Worm (Caenorhabditis elegans): ENCODE data around the gene K05F1.10.

Gene K05F1.10

ce11 chrII:5797348-5797977 is 7.8 kb downstream of the K05F1.10 start, which contains the start of the genes msp-63 and msp-142:
msp-63 (minus strand) TSS chrII:5797448.
msp-142 (plus strand) TSS chrII:5797927.
- no peak for TF ChIP-seq ceh-13 (GFP tag; optimal IDR thresholded peaks at IDR 0.05)
- no peak for TF ChIP-seq pes-1 (GFP tag; IDR thresholded peaks at IDR 0.05)
- TF ChIP-seq B0310.2 (tag; optimal IDR thresholded peaks at IDR 0.05), result no peak
- no peak for TF ChIP-seq aly-1 (tag; optimal IDR thresholded peaks at IDR 0.05)
- TF ChIP-seq hnd-1 (tag; optimal IDR thresholded peaks at IDR 0.05), result no peak
- TF ChIP-seq tbx-37 (GFP tag; conservative IDR thresholded peaks at IDR 0.05), result no peak
- TF ChIP-seq F13C5.2 (tag; optimal IDR thresholded peaks at IDR 0.05), result no peak
- no peak for TF ChIP-seq ceh-36 (tag; optimal IDR thresholded peaks at IDR 0.05)
- TF ChIP-seq tbx-11 (GFP tag; IDR thresholded peaks at IDR 0.05), result no peak
- TF ChIP-seq hmg-4 (GFP tag; optimal IDR thresholded peaks at IDR 0.05), result no peak
- TF ChIP-seq ama-1 (optimal IDR thresholded peaks at IDR 0.05), result no peak
- TF ChIP-seq ets-7 (tag; optimal IDR thresholded peaks at IDR 0.05), result no peak
- TF ChIP-seq sea-1 (GFP tag; conservative IDR thresholded peaks at IDR 0.05), result no peak
- TF ChIP-seq scrt-1 (GFP tag; IDR thresholded peaks at IDR 0.05), result no peak
- no peak for TF ChIP-seq flt-1 (GFP tag; IDR thresholded peaks at IDR 0.05)
- no peak for TF ChIP-seq tra-4 (tag; optimal IDR thresholded peaks at IDR 0.05)
- no peak for TF ChIP-seq hmbx-1 (tag; optimal IDR thresholded peaks at IDR 0.05)

ce11 chrII:5794195-5794594 is 11.1 kb downstream of the K05F1.10 start, which contains the start of gene acdh-8:
acdh-8 (plus strand) TSS chrII:5794495.
- no peak for TF ChIP-seq pes-1 (GFP tag; IDR thresholded peaks at IDR 0.05)
- no peak for TF ChIP-seq flt-1 (GFP tag; IDR thresholded peaks at IDR 0.05)
- TF ChIP-seq B0310.2 (tag; optimal IDR thresholded peaks at IDR 0.05), result no peak
- TF ChIP-seq ceh-36 (tag; optimal IDR thresholded peaks at IDR 0.05), result no peak
- no peak for TF ChIP-seq tra-4 (tag; optimal IDR thresholded peaks at IDR 0.05)
- TF ChIP-seq ama-1 (optimal IDR thresholded peaks at IDR 0.05), result no peak
- TF ChIP-seq sea-1 (GFP tag; conservative IDR thresholded peaks at IDR 0.05), result no peak
- no peak for TF ChIP-seq tbx-11 (GFP tag; IDR thresholded peaks at IDR 0.05)
- no peak for TF ChIP-seq hmbx-1 (tag; optimal IDR thresholded peaks at IDR 0.05)
- TF ChIP-seq scrt-1 (GFP tag; IDR thresholded peaks at IDR 0.05), result no peak
- TF ChIP-seq tbx-37 (GFP tag; conservative IDR thresholded peaks at IDR 0.05), result no peak
- no peak for TF ChIP-seq ets-7 (tag; optimal IDR thresholded peaks at IDR 0.05)
- no peak for TF ChIP-seq F13C5.2 (tag; optimal IDR thresholded peaks at IDR 0.05)
- TF ChIP-seq hmg-4 (GFP tag; optimal IDR thresholded peaks at IDR 0.05), result no peak
- TF ChIP-seq ceh-13 (GFP tag; optimal IDR thresholded peaks at IDR 0.05), result no peak
- no peak for TF ChIP-seq aly-1 (tag; optimal IDR thresholded peaks at IDR 0.05)
- no peak for TF ChIP-seq hnd-1 (tag; optimal IDR thresholded peaks at IDR 0.05)

ce11 chrII:5792490-5792889 is 12.8 kb downstream of the K05F1.10 start, which contains the start of gene K05F1.14:
K05F1.14 (minus strand) TSS chrII:5792590.
- TF ChIP-seq tra-4 (tag; optimal IDR thresholded peaks at IDR 0.05) (no peak), hmg-4 (GFP tag; optimal IDR thresholded peaks at IDR 0.05) (no peak), flt-1 (GFP tag; IDR thresholded peaks at IDR 0.05) (no peak), aly-1 (tag; optimal IDR thresholded peaks at IDR 0.05) (no peak), tbx-11 (GFP tag; IDR thresholded peaks at IDR 0.05) (no peak), ama-1 (optimal IDR thresholded peaks at IDR 0.05) (no peak), sea-1 (GFP tag; conservative IDR thresholded peaks at IDR 0.05) (no peak), hnd-1 (tag; optimal IDR thresholded peaks at IDR 0.05) (no peak), ceh-13 (GFP tag; optimal IDR thresholded peaks at IDR 0.05) (no peak), pes-1 (GFP tag; IDR thresholded peaks at IDR 0.05) (no peak), ceh-36 (tag; optimal IDR thresholded peaks at IDR 0.05) (no peak), hmbx-1 (tag; optimal IDR thresholded peaks at IDR 0.05) (no peak)

ce11 chrII:5790313-5790773 is 14.9 kb downstream of the K05F1.10 start, which contains the start of gene lect-2:
lect-2 (plus strand) TSS chrII:5790723.
- no peak for TF ChIP-seq ceh-36 (tag; optimal IDR thresholded peaks at IDR 0.05)
- no peak for TF ChIP-seq B0310.2 (tag; optimal IDR thresholded peaks at IDR 0.05)

- no peak for TF ChIP-seq ama-1 (optimal IDR thresholded peaks at IDR 0.05)
- TF ChIP-seq ets-7 (tag; optimal IDR thresholded peaks at IDR 0.05), result no peak
- no peak for TF ChIP-seq tbx-11 (GFP tag; IDR thresholded peaks at IDR 0.05)
- no peak for TF ChIP-seq tbx-37 (GFP tag; conservative IDR thresholded peaks at IDR 0.05)
- no peak for TF ChIP-seq pes-1 (GFP tag; IDR thresholded peaks at IDR 0.05)
- no peak for TF ChIP-seq sea-1 (GFP tag; conservative IDR thresholded peaks at IDR 0.05)
- TF ChIP-seq F13C5.2 (tag; optimal IDR thresholded peaks at IDR 0.05), result no peak
- TF ChIP-seq aly-1 (tag; optimal IDR thresholded peaks at IDR 0.05), result no peak
- no peak for TF ChIP-seq ceh-36 (tag; optimal IDR thresholded peaks at IDR 0.05)
- no peak for TF ChIP-seq scrt-1 (GFP tag; IDR thresholded peaks at IDR 0.05)
- TF ChIP-seq hmbx-1 (tag; optimal IDR thresholded peaks at IDR 0.05), result no peak
- no peak for TF ChIP-seq hmg-4 (GFP tag; optimal IDR thresholded peaks at IDR 0.05)
- no peak for TF ChIP-seq flt-1 (GFP tag; IDR thresholded peaks at IDR 0.05)
- TF ChIP-seq ceh-13 (GFP tag; optimal IDR thresholded peaks at IDR 0.05), result no peak
- no peak for TF ChIP-seq B0310.2 (tag; optimal IDR thresholded peaks at IDR 0.05)
Observed at ce11 chrII:5788815-5789214, 16.5 kb downstream of the K05F1.10 start, which contains the start of gene K05F1.13. K05F1.13 (plus strand) TSS chrII:5789115.

- no peak for TF ChIP-seq ceh-36 (tag; optimal IDR thresholded peaks at IDR 0.05)
- TF ChIP-seq scrt-1 (GFP tag; IDR thresholded peaks at IDR 0.05), result no peak
- TF ChIP-seq pes-1 (GFP tag; IDR thresholded peaks at IDR 0.05), result no peak
- TF ChIP-seq F13C5.2 (tag; optimal IDR thresholded peaks at IDR 0.05), result no peak
- no peak for TF ChIP-seq tbx-11 (GFP tag; IDR thresholded peaks at IDR 0.05)
- no peak for TF ChIP-seq B0310.2 (tag; optimal IDR thresholded peaks at IDR 0.05)
- no peak for TF ChIP-seq tbx-37 (GFP tag; conservative IDR thresholded peaks at IDR 0.05)
- TF ChIP-seq hmbx-1 (tag; optimal IDR thresholded peaks at IDR 0.05), result no peak
Observed at ce11 chrII:5785504-5785903, 19.8 kb downstream of the K05F1.10 start.
